Worm (Caenorhabditis elegans) whole organism, late embryonic: Measurements from ENCODE around the gene T25E4.2.

Experiments used
- K02D7.2 ChIP-seq: sonication (generic microtip); optimal IDR thresholded peaks from 2 replicates; lab custom pipeline; 2017; ENCODE audit warnings: mild to moderate bottlenecking, missing genetic modification characterization, missing compliant biosample characterization
- K09A11.1 ChIP-seq: sonication (generic microtip); optimal IDR thresholded peaks from 2 replicates; lab custom pipeline; 2017; ENCODE audit warnings: antibody characterized with exemption, mild to moderate bottlenecking, missing genetic modification characterization, missing compliant biosample characterization; ENCODE audit not compliant: insufficient read depth
- ama-1 ChIP-seq: fragments of 150-350 bp; optimal IDR thresholded peaks from 2 replicates; lab custom pipeline; 2014
- hlh-30 ChIP-seq: sonication (generic microtip); optimal IDR thresholded peaks from 2 replicates; lab custom pipeline; 2017; ENCODE audit warnings: antibody characterized with exemption, missing genetic modification characterization, missing compliant biosample characterization; ENCODE audit not compliant: insufficient read depth
- lin-11 ChIP-seq: fragments of 200-800 bp; sonication (Bioruptor generic); optimal IDR thresholded peaks from 2 replicates; lab custom pipeline; 2018; ENCODE audit warnings: mild to moderate bottlenecking, missing genetic modification characterization, missing compliant biosample characterization
- pha-4 ChIP-seq: fragments of 150-350 bp; optimal IDR thresholded peaks from 2 replicates; lab custom pipeline; 2018; ENCODE audit warnings: missing biosample characterization, missing genetic modification reagents, missing genetic modification characterization

- TF ChIP-seq K09A11.1 (tag; lab: Kevin White, UChicago) (no peak), ama-1 (no peak), K02D7.2 (tag; lab: Kevin White, UChicago) (no peak), hlh-30 (tag; lab: Kevin White, UChicago) (no peak), pha-4 (tag; lab: Kevin White, UChicago) (no peak), lin-11 (no peak)
Measured at ce11 chrII:5556431-5556830, 25.8 kb downstream of the T25E4.2 start, which contains the start of gene ins-11.
